Worm (Caenorhabditis elegans) whole organism, L1 larva: ENCODE data around the gene C07D10.1.

Experiments
- C16A3.4 ChIP-seq: fragments of 150-350 bp; optimal IDR thresholded peaks from 2 replicates; lab custom pipeline; 2014; ENCODE audit warnings: missing biosample characterization, missing genetic modification characterization
- C34B4.2 ChIP-seq: sonication (generic microtip); optimal IDR thresholded peaks from 2 replicates; lab custom pipeline; 2017; ENCODE audit warnings: mild to moderate bottlenecking, missing genetic modification characterization, missing compliant biosample characterization
- F16B12.6 ChIP-seq: fragments of 150-350 bp; optimal IDR thresholded peaks from 2 replicates; lab custom pipeline; 2014; ENCODE audit warnings: missing biosample characterization, missing genetic modification characterization
- ama-1 ChIP-seq: fragments of 150-350 bp; optimal IDR thresholded peaks from 2 replicates; lab custom pipeline; 2014
- blmp-1 ChIP-seq: fragments of 150-350 bp; optimal IDR thresholded peaks from 2 replicates; lab custom pipeline; 2014; ENCODE audit warnings: missing biosample characterization, missing genetic modification characterization
- ceh-82 ChIP-seq, 3 experiments: fragments of 150-350 bp in 1 of 3; sonication (generic microtip) in 2 of 3; optimal IDR thresholded peaks; 2 replicates each; lab custom pipeline; 2014 to 2017; ENCODE audit warnings: missing biosample characterization in 3 of 3, missing genetic modification characterization in 3 of 3
- ceh-88 ChIP-seq: fragments of 200-800 bp; sonication (Bioruptor generic); IDR thresholded peaks from 2 replicates; pipeline ENCODE4 v1.3.6; 2022; ENCODE audit warnings: missing genetic modification characterization, missing compliant biosample characterization
- ceh-90 ChIP-seq: sonication (generic microtip); optimal IDR thresholded peaks from 2 replicates; lab custom pipeline; 2016; ENCODE audit warnings: missing genetic modification characterization, missing compliant biosample characterization
- dpl-1 ChIP-seq, 3 experiments: fragments of 150-350 bp in 2 of 3; sonication (generic microtip) in 1 of 3; optimal IDR thresholded peaks; 2 replicates each; lab custom pipeline; 2014 to 2017; ENCODE audit warnings: missing biosample characterization in 3 of 3, missing genetic modification characterization in 3 of 3, missing genetic modification reagents in 3 of 3
- efl-1 ChIP-seq, 4 experiments: fragments of 150-350 bp; optimal IDR thresholded peaks in 3 of 4; peaks in 1 of 4; 1 replicate in 1 of 4; 2 replicates in 3 of 4; lab custom pipeline; 2014; ENCODE audit warnings: missing biosample characterization in 2 of 4, missing genetic modification characterization in 2 of 4, missing genetic modification reagents in 2 of 4
- egl-27 ChIP-seq, 2 experiments: fragments of 150-350 bp in 1 of 2; sonication (generic microtip); optimal IDR thresholded peaks; 3 replicates each; lab custom pipeline; 2017 to 2018; ENCODE audit warnings: missing biosample characterization in 2 of 2, missing genetic modification characterization in 2 of 2, missing genetic modification reagents in 2 of 2
- elt-2 ChIP-seq: sonication (generic microtip); optimal IDR thresholded peaks from 2 replicates; lab custom pipeline; 2016; ENCODE audit warnings: missing genetic modification characterization, mild to moderate bottlenecking, inconsistent platforms, missing compliant biosample characterization, missing genetic modification reagents
- elt-3 ChIP-seq, 6 experiments: fragments of 150-350 bp in 1 of 6; sonication (generic microtip); optimal IDR thresholded peaks; 2 replicates each; lab custom pipeline; 2017 to 2018; ENCODE audit warnings: missing biosample characterization in 6 of 6, missing genetic modification characterization in 6 of 6, inconsistent platforms in 1 of 6
- fkh-8 ChIP-seq: sonication (generic microtip); optimal IDR thresholded peaks from 2 replicates; lab custom pipeline; 2016; ENCODE audit warnings: mild to moderate bottlenecking, missing genetic modification characterization, missing compliant biosample characterization
- grh-1 ChIP-seq: fragments of 200-800 bp; sonication (Bioruptor generic); IDR thresholded peaks from 2 replicates; pipeline ENCODE4 v1.3.6; 2022; ENCODE audit warnings: missing genetic modification reagents, missing genetic modification characterization, missing compliant biosample characterization
- hpl-2 ChIP-seq: fragments of 150-350 bp; optimal IDR thresholded peaks from 2 replicates; lab custom pipeline; 2014; ENCODE audit warnings: missing biosample characterization, missing genetic modification reagents, missing genetic modification characterization
- irx-1 ChIP-seq: sonication (generic microtip); optimal IDR thresholded peaks from 2 replicates; lab custom pipeline; 2016; ENCODE audit warnings: missing genetic modification characterization, missing compliant biosample characterization
- jun-1 ChIP-seq: fragments of 150-350 bp; optimal IDR thresholded peaks from 2 replicates; lab custom pipeline; 2014; ENCODE audit warnings: missing biosample characterization, missing genetic modification reagents, missing genetic modification characterization
- lin-14 ChIP-seq: fragments of 200-800 bp; sonication (Bioruptor generic); optimal IDR thresholded peaks from 2 replicates; lab custom pipeline; 2018; ENCODE audit warnings: mild to moderate bottlenecking, missing genetic modification characterization, moderate library complexity, missing compliant biosample characterization
- lin-15B ChIP-seq: fragments of 150-350 bp; sonication (generic microtip); optimal IDR thresholded peaks from 3 replicates; lab custom pipeline; 2014; ENCODE audit warnings: missing biosample characterization, missing genetic modification characterization
- lin-35 ChIP-seq, 2 experiments: fragments of 150-350 bp; optimal IDR thresholded peaks; 2 replicates each; lab custom pipeline; 2014; ENCODE audit warnings: missing biosample characterization in 2 of 2, missing genetic modification characterization in 2 of 2, missing genetic modification reagents in 2 of 2
- lir-3 ChIP-seq: sonication (generic microtip); optimal IDR thresholded peaks from 2 replicates; lab custom pipeline; 2016; ENCODE audit warnings: mild to moderate bottlenecking, missing genetic modification characterization, moderate library complexity, missing compliant biosample characterization; ENCODE audit not compliant: poor library complexity
- lsy-2 ChIP-seq, 2 experiments: fragments of 150-350 bp; optimal IDR thresholded peaks; 2 replicates each; lab custom pipeline; 2014; ENCODE audit warnings: missing biosample characterization in 2 of 2, missing genetic modification characterization in 2 of 2
- mef-2 ChIP-seq: fragments of 150-350 bp; optimal IDR thresholded peaks from 2 replicates; lab custom pipeline; 2014; ENCODE audit warnings: missing biosample characterization, missing genetic modification characterization
- mep-1 ChIP-seq: fragments of 150-350 bp; optimal IDR thresholded peaks from 2 replicates; lab custom pipeline; 2014; ENCODE audit warnings: missing biosample characterization, missing genetic modification characterization
- nhr-12 ChIP-seq: sonication (generic microtip); optimal IDR thresholded peaks from 2 replicates; lab custom pipeline; 2017; ENCODE audit warnings: missing biosample characterization, missing genetic modification characterization
- nhr-19 ChIP-seq: fragments of 200-800 bp; sonication (Bioruptor generic); conservative IDR thresholded peaks from 2 replicates; pipeline ENCODE4 v1.3.6; 2022; ENCODE audit warnings: missing genetic modification characterization, missing compliant biosample characterization
- nhr-20 ChIP-seq: sonication (generic microtip); optimal IDR thresholded peaks from 2 replicates; lab custom pipeline; 2016; ENCODE audit warnings: mild to moderate bottlenecking, missing genetic modification characterization, missing compliant biosample characterization
- nhr-28 ChIP-seq: fragments of 150-350 bp; optimal IDR thresholded peaks from 2 replicates; lab custom pipeline; 2014; ENCODE audit warnings: missing biosample characterization, missing genetic modification characterization
- nhr-71 ChIP-seq: sonication (generic microtip); optimal IDR thresholded peaks from 2 replicates; lab custom pipeline; 2016; ENCODE audit warnings: mild to moderate bottlenecking, missing genetic modification characterization, moderate library complexity, missing compliant biosample characterization
- nhr-85 ChIP-seq: sonication (generic microtip); peaks from one replicate; lab custom pipeline; 2016; ENCODE audit warnings: missing genetic modification characterization, inconsistent platforms, missing compliant biosample characterization
- pag-3 ChIP-seq: sonication (generic microtip); optimal IDR thresholded peaks from 2 replicates; lab custom pipeline; 2017; ENCODE audit warnings: missing genetic modification characterization, mild to moderate bottlenecking, missing compliant biosample characterization, antibody characterized with exemption, borderline replicate concordance; ENCODE audit not compliant: insufficient read depth
- pax-3 ChIP-seq: fragments of 200-800 bp; sonication (Bioruptor generic); optimal IDR thresholded peaks from 2 replicates; lab custom pipeline; 2018; ENCODE audit warnings: mild to moderate bottlenecking, missing genetic modification characterization, moderate library complexity, missing compliant biosample characterization
- rnt-1 ChIP-seq: sonication (generic microtip); optimal IDR thresholded peaks from 2 replicates; lab custom pipeline; 2016; ENCODE audit warnings: mild to moderate bottlenecking, missing genetic modification characterization, moderate library complexity, missing compliant biosample characterization
- snu-23 ChIP-seq: sonication (generic microtip); optimal IDR thresholded peaks from 2 replicates; lab custom pipeline; 2016; ENCODE audit warnings: missing genetic modification characterization, missing compliant biosample characterization
- unc-98 ChIP-seq: fragments of 200-800 bp; sonication (Bioruptor generic); IDR thresholded peaks from 2 replicates; pipeline ENCODE4 v1.3.6; 2022; ENCODE audit warnings: missing genetic modification characterization, missing compliant biosample characterization
- xbp-1 ChIP-seq: sonication (generic microtip); optimal IDR thresholded peaks from 2 replicates; lab custom pipeline; 2016; ENCODE audit warnings: missing genetic modification characterization, missing compliant biosample characterization
- zip-4 ChIP-seq: fragments of 200-800 bp; sonication (Bioruptor generic); optimal IDR thresholded peaks from 2 replicates; lab custom pipeline; 2018; ENCODE audit warnings: mild to moderate bottlenecking, missing genetic modification characterization, moderate library complexity, missing compliant biosample characterization

C07D10.1 gene

DNA sequence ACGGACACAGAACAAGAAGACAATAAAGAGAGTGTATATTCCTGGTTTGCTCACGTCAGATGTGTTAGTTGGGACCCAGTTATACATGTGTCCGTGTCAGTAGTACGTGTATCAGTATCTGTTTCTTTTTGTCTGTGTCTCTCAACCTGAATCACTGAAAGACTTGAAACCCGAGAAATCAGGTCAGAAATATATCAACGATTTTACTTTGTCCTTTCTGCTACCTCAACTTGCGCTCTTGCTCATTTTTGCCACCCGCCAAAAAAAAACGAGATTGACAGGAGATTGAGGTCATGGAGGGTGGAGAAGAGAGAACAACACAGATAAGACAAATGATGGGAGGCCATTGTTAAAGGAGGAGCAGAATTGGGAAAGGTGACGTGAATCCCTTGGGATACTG is 20.8 kb downstream of the C07D10.1 start:
- TF ChIP-seq lin-14 (GFP tag; lab: Kevin White, UChicago) = peak; percentile 55
- peak; percentile 32 for TF ChIP-seq rnt-1 (tag; lab: Kevin White, UChicago)
- TF ChIP-seq hpl-2 (GFP tag; lab: Kevin White, UChicago) = no peak
- no peak for TF ChIP-seq lin-15B

DNA sequence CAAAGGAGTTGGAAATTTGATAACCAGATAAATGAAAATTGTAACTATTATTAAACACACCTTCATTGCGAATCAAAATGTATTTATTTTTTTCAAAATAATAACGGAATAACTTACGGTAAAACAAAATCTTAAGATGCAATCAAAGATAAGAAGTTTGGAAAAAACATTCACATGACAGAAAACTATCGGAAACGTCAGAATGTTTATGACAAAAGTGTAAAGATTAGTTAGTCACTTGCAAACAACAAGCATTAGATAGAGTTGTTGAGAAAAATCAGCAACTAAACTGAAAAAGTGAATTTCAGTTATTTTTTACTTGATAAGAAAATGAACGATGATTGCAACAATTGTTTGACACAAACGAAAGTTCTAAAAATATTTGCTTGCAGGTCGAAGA is 21.3 kb downstream of the C07D10.1 start:
- TF ChIP-seq ceh-90 (tag; lab: Kevin White, UChicago) = no peak
- TF ChIP-seq nhr-20 (tag; lab: Kevin White, UChicago) = peak; percentile 21
- no peak for TF ChIP-seq pax-3 (tag; lab: Kevin White, UChicago)
- peak; percentile 16 for TF ChIP-seq blmp-1 (tag; lab: Kevin White, UChicago)
- TF ChIP-seq elt-3 (tag; optimal IDR thresholded peaks at IDR 0.05; lab: Kevin White, UChicago) = peak in 1 of 6 experiments; percentile 0
- peak; percentile 39 for TF ChIP-seq nhr-85 (tag; lab: Kevin White, UChicago)
- TF ChIP-seq nhr-71 = peak; percentile 11
- peak; percentile 13 for TF ChIP-seq elt-2 (tag; lab: Kevin White, UChicago)

DNA sequence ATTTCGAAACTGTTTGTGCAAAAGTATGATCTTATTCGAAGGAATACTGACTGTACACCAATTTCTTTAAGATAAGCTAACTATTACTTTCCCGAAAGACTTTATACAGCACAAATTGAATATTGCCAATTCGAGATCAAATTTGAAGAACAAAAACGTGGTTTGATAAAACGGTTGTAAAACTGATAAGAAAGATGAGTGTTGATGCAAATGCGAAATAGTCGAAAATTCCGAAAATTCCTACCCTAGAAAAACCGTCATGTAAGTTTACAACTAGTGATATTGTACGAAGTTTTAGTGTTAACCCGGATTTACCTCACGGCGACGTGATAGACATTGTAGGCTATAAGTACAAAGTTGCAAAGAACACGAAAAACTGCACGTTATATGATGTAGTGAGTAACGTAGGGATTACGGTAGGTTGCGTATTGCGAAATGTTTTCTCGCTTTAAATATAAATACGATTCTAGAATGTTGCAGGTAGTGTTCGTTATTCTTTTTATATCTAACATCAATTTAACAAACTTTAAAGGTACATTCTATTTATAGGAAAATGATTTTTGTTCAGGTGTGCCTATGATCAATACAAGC is 22.1 kb downstream of the C07D10.1 start:
- TF ChIP-seq elt-3 (tag; optimal IDR thresholded peaks at IDR 0.05; lab: Kevin White, UChicago) = peak in 1 of 6 experiments; percentile 59
- TF ChIP-seq egl-27 (tag; optimal IDR thresholded peaks at IDR 0.05; lab: Kevin White, UChicago) = no peak
- TF ChIP-seq lin-35 (GFP tag; optimal IDR thresholded peaks at IDR 0.05; lab: Kevin White, UChicago) = peak in 1 of 2 experiments; percentile 39
- TF ChIP-seq irx-1 (tag; lab: Kevin White, UChicago) = no peak
- peak; percentile 56 for TF ChIP-seq elt-2 (tag; lab: Kevin White, UChicago)
- TF ChIP-seq nhr-20 (tag; lab: Kevin White, UChicago) = peak; percentile 32
- peak in 1 of 2 experiments; percentile 51 for TF ChIP-seq lsy-2 (tag; optimal IDR thresholded peaks at IDR 0.05; lab: Kevin White, UChicago)

DNA sequence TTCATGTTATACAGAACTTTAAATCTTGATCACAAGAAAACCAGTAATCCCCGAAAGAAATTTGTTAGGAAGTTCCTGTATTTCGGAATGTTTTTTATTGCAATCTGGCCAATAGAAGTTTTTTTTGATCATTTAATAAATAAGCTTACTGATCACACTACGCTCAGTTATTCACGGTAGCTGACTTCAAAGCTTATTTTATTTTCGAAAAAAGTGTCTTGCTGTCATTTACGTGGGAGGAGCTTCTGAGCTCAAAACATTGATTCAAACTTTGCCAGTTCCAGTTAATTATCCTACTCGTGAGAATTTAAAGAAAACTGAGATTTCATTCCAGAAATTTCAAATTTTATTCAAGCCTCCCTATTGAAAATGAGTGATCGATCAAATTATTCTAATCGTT is 33.5 kb downstream of the C07D10.1 start, which contains the start of gene srd-54:
Gene srd-54 (plus strand): TSS at position 301 of the 400 bp plus-strand sequence.
- TF ChIP-seq nhr-19 (no peak), lin-15B (no peak), xbp-1 (tag; lab: Kevin White, UChicago) (no peak), egl-27 (tag; optimal IDR thresholded peaks at IDR 0.05; lab: Kevin White, UChicago) (no peak), dpl-1 (GFP tag; optimal IDR thresholded peaks at IDR 0.05; lab: Kevin White, UChicago) (no peak), lir-3 (no peak), unc-98 (GFP tag; lab: Robert Waterston, UW) (no peak), nhr-28 (no peak), ama-1 (no peak), C16A3.4 (tag; lab: Kevin White, UChicago) (no peak), pag-3 (tag; lab: Kevin White, UChicago) (no peak), fkh-8 (tag; lab: Kevin White, UChicago) (no peak)
- TF ChIP-seq, all 84 proteins: peak for 0

DNA sequence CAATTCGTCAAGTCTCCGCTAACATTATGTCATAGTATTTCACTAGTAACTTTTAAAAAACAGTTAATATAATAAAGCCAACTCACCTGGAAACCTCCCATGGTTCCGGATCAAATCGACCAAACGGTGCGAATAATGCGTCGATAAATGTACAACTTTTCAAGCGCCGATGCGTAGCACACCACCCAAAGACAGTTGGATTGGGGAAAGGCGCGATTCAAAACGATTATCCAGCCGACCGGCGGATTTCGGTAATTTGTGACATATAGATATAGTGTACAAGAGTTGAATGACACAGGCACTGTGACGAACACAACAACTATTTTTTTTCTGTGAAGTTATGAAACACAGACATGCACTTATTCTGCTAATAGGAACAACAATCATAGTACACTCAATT is 35.4 kb downstream of the C07D10.1 start, which contains the start of gene kcc-3:
Gene kcc-3 (minus strand): TSS at position 101 of the 400 bp plus-strand sequence.
- no peak for TF ChIP-seq lsy-2 (tag; optimal IDR thresholded peaks at IDR 0.05; lab: Kevin White, UChicago)
- TF ChIP-seq ceh-88 = no peak
- TF ChIP-seq hpl-2 (GFP tag; lab: Kevin White, UChicago) = no peak
- no peak for TF ChIP-seq mef-2
- TF ChIP-seq grh-1 = no peak
- no peak for TF ChIP-seq zip-4 (GFP tag; lab: Kevin White, UChicago)
- no peak for TF ChIP-seq C16A3.4 (tag; lab: Kevin White, UChicago)
- no peak for TF ChIP-seq jun-1
- no peak for TF ChIP-seq mep-1 (tag; lab: Kevin White, UChicago)
- no peak for TF ChIP-seq C34B4.2 (tag; lab: Kevin White, UChicago)
- TF ChIP-seq efl-1 (optimal IDR thresholded peaks at IDR 0.05; lab: Kevin White, UChicago) = no peak
- no peak for TF ChIP-seq efl-1 (GFP tag; optimal IDR thresholded peaks at IDR 0.05 in 1 of 2; lab: Kevin White, UChicago)
- no peak for TF ChIP-seq snu-23 (GFP tag; lab: Kevin White, UChicago)
- TF ChIP-seq ceh-82 (tag; optimal IDR thresholded peaks at IDR 0.05; lab: Kevin White, UChicago) = no peak
- no peak for TF ChIP-seq nhr-19
- no peak for TF ChIP-seq F16B12.6 (tag; lab: Kevin White, UChicago)
- no peak for TF ChIP-seq nhr-12 (tag; lab: Kevin White, UChicago)
